Worm (Caenorhabditis elegans): ENCODE measurements around the gene mtm-6.

- TF ChIP-seq unc-62 (GFP tag; optimal IDR thresholded peaks at IDR 0.05) (no peak), aly-2 (tag; optimal IDR thresholded peaks at IDR 0.05) (no peak), mdl-1 (tag; optimal IDR thresholded peaks at IDR 0.05) (no peak), lin-13 (GFP tag; optimal IDR thresholded peaks at IDR 0.05) (no peak), alr-1 (tag; optimal IDR thresholded peaks at IDR 0.05) (no peak), nhr-237 (tag; optimal IDR thresholded peaks at IDR 0.05) (no peak), blmp-1 (tag; optimal IDR thresholded peaks at IDR 0.05; ENCODE audit: insufficient read depth) (no peak), zag-1 (tag; optimal IDR thresholded peaks at IDR 0.05) (no peak), ama-1 (optimal IDR thresholded peaks at IDR 0.05) (no peak)
Measured at ce11 chrIII:13305537-13305936, 41.3 kb upstream of the mtm-6 start.
